Worm (Caenorhabditis elegans): ENCODE measurements around the gene anat-1.
"Not testable (repeated sequence)": the region's sequence is repeated elsewhere in the genome, so short reads cannot be mapped to it uniquely, and the experiment has no call there.

anat-1 gene

ce11 chrIV:6822406-6822805, 51.8 kb downstream of the anat-1 start, which contains the start of gene C17H12.6:
C17H12.6 (minus strand) TSS chrIV:6822506.
- no peak for TF ChIP-seq die-1 (tag; optimal IDR thresholded peaks at IDR 0.05)

DNA sequence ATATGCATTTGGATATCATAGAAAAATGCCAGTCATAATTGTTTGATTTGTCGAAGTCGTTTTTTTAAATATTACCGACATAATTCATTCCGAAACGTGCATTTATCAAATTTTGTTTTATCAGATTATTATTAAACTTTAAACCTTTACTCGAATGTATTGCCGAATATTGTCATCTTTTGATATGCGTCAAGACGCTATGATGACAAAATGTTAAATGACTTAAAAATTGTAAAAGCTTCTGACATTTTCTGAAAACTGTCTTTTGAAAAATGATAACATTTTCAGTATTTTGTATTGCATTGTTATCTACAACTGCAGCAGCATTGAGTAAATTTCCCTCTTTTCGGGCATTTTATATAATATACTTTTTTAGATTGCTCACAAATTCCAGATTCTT, 54.0 kb downstream of the anat-1 start, which contains the start of gene H20E11.3:
Gene H20E11.3 (plus strand): TSS at position 195 of the 400 bp plus-strand sequence.
- TF ChIP-seq bed-1 (GFP tag; IDR thresholded peaks at IDR 0.05) (no peak), ztf-18 (tag; optimal IDR thresholded peaks at IDR 0.05) (no peak), nhr-80 (tag; optimal IDR thresholded peaks at IDR 0.05) (peak; percentile 47), attf-6 (GFP tag; IDR thresholded peaks at IDR 0.05) (no peak)

DNA sequence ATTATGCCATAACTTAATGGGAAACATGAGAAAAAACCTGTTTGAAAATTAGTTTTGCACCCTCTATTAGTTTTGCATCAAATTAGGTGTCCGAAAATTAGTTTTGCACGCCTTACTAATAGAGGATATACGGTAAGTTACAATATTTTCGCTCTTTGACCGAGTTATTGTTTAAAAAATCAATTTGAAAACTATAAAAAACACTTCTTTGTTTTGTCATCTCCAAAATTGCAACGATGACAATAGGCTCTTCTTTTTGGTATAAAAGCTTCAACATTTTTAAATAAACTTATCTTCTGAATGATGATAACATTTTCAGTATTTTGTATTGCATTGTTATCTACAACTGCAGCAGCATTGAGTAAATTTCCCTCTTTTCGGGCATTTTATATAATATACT, 56.8 kb downstream of the anat-1 start, which contains the start of gene H20E11.2:
Gene H20E11.2 (plus strand): TSS at position 301 of the 400 bp plus-strand sequence.
- TF ChIP-seq hrde-1 (tag; optimal IDR thresholded peaks at IDR 0.05; ENCODE audit: borderline replicate concordance); cebp-1 (GFP tag; IDR thresholded peaks at IDR 0.05); cebp-1 (tag; optimal IDR thresholded peaks at IDR 0.05); C06A6.2 (GFP tag; conservative IDR thresholded peaks at IDR 0.05): not testable (repeated sequence)

Measured in whole organism, young adult.